Worm (Caenorhabditis elegans) whole organism, mixed stage, embryonic: ENCODE measurements around the gene clu-1.
A peak's percentile ranks its signal among the peaks of the same experiment; 100 is the strongest.

Source experiments
- M03D4.4 ChIP-seq: sonication (generic microtip); optimal IDR thresholded peaks from 2 replicates; lab custom pipeline; 2017; ENCODE audit warnings: mild to moderate bottlenecking, missing genetic modification characterization, missing compliant biosample characterization
- bed-3 ChIP-seq: fragments of 200-800 bp; sonication (Bioruptor generic); optimal IDR thresholded peaks from 3 replicates; lab custom pipeline; 2018; ENCODE audit warnings: mild to moderate bottlenecking, missing genetic modification characterization, moderate library complexity, missing compliant biosample characterization
- blmp-1 ChIP-seq: fragments of 150-350 bp; optimal IDR thresholded peaks from 2 replicates; lab custom pipeline; 2014; ENCODE audit warnings: missing biosample characterization, missing genetic modification characterization
- ceh-39 ChIP-seq: fragments of 150-350 bp; optimal IDR thresholded peaks from 2 replicates; lab custom pipeline; 2014; ENCODE audit warnings: missing biosample characterization, missing genetic modification characterization
- ceh-43 ChIP-seq: fragments of 200-800 bp; sonication (Bioruptor generic); optimal IDR thresholded peaks from 2 replicates; lab custom pipeline; 2018; ENCODE audit warnings: mild to moderate bottlenecking, missing genetic modification characterization, moderate library complexity, missing compliant biosample characterization
- ceh-83 ChIP-seq: fragments of 200-800 bp; sonication (Bioruptor generic); optimal IDR thresholded peaks from 2 replicates; lab custom pipeline; 2018; ENCODE audit warnings: mild to moderate bottlenecking, missing genetic modification characterization, missing compliant biosample characterization
- ces-1 ChIP-seq: fragments of 150-350 bp; optimal IDR thresholded peaks from 2 replicates; lab custom pipeline; 2014; ENCODE audit warnings: missing biosample characterization, missing genetic modification reagents, missing genetic modification characterization
- cnd-1 ChIP-seq: fragments of 200-800 bp; sonication (Bioruptor generic); optimal IDR thresholded peaks from 2 replicates; lab custom pipeline; 2018; ENCODE audit warnings: mild to moderate bottlenecking, missing genetic modification characterization, missing compliant biosample characterization
- drap-1 ChIP-seq: fragments of 200-800 bp; sonication (Bioruptor generic); optimal IDR thresholded peaks from 3 replicates; lab custom pipeline; 2018; ENCODE audit warnings: mild to moderate bottlenecking, missing genetic modification characterization, missing compliant biosample characterization
- elt-1 ChIP-seq: sonication (generic microtip); optimal IDR thresholded peaks from 2 replicates; lab custom pipeline; 2017; ENCODE audit warnings: missing genetic modification characterization, mild to moderate bottlenecking, missing compliant biosample characterization, antibody characterized with exemption, moderate library complexity, borderline replicate concordance; ENCODE audit not compliant: insufficient read depth
- elt-3 ChIP-seq: fragments of 150-350 bp; optimal IDR thresholded peaks from 2 replicates; lab custom pipeline; 2014; ENCODE audit warnings: missing biosample characterization, missing genetic modification characterization
- flh-1 ChIP-seq: fragments of 200-800 bp; sonication (Bioruptor generic); optimal IDR thresholded peaks from 2 replicates; lab custom pipeline; 2018; ENCODE audit warnings: mild to moderate bottlenecking, missing genetic modification characterization, moderate library complexity, missing compliant biosample characterization
- ham-2 ChIP-seq: fragments of 200-800 bp; sonication (Bioruptor generic); optimal IDR thresholded peaks from 2 replicates; lab custom pipeline; 2018; ENCODE audit warnings: mild to moderate bottlenecking, missing genetic modification characterization, missing compliant biosample characterization
- hlh-1 ChIP-seq: fragments of 150-350 bp; optimal IDR thresholded peaks from 2 replicates; lab custom pipeline; 2014; ENCODE audit warnings: missing biosample characterization, missing genetic modification reagents, missing genetic modification characterization
- lin-13 ChIP-seq: fragments of 150-350 bp; optimal IDR thresholded peaks from 2 replicates; lab custom pipeline; 2014; ENCODE audit warnings: missing biosample characterization, missing genetic modification characterization
- lin-32 ChIP-seq: fragments of 200-800 bp; sonication (Bioruptor generic); optimal IDR thresholded peaks from 2 replicates; lab custom pipeline; 2018; ENCODE audit warnings: mild to moderate bottlenecking, missing genetic modification characterization, missing compliant biosample characterization
- lsy-2 ChIP-seq: fragments of 150-350 bp; optimal IDR thresholded peaks from 2 replicates; lab custom pipeline; 2014; ENCODE audit warnings: missing biosample characterization, missing genetic modification characterization
- mab-5 ChIP-seq: fragments of 150-350 bp; optimal IDR thresholded peaks from 2 replicates; lab custom pipeline; 2014; ENCODE audit warnings: missing biosample characterization, missing genetic modification characterization
- mep-1 ChIP-seq: fragments of 150-350 bp; optimal IDR thresholded peaks from 2 replicates; lab custom pipeline; 2017; ENCODE audit warnings: missing biosample characterization, missing genetic modification reagents, missing genetic modification characterization, inconsistent platforms
- mls-2 ChIP-seq: sonication (generic microtip); optimal IDR thresholded peaks from 2 replicates; lab custom pipeline; 2016; ENCODE audit warnings: mild to moderate bottlenecking, missing genetic modification characterization, moderate library complexity, missing compliant biosample characterization
- nhr-12 ChIP-seq: fragments of 150-350 bp; optimal IDR thresholded peaks from 2 replicates; lab custom pipeline; 2014; ENCODE audit warnings: missing biosample characterization, missing genetic modification characterization
- nhr-2 ChIP-seq: fragments of 150-350 bp; optimal IDR thresholded peaks from 2 replicates; lab custom pipeline; 2014; ENCODE audit warnings: missing biosample characterization, missing genetic modification characterization
- nhr-237 ChIP-seq: fragments of 150-350 bp; optimal IDR thresholded peaks from 2 replicates; lab custom pipeline; 2014; ENCODE audit warnings: missing biosample characterization, missing genetic modification characterization
- nhr-28 ChIP-seq: fragments of 150-350 bp; optimal IDR thresholded peaks from 2 replicates; lab custom pipeline; 2014; ENCODE audit warnings: missing biosample characterization, missing genetic modification characterization
- nhr-76 ChIP-seq: sonication (generic microtip); optimal IDR thresholded peaks from 2 replicates; lab custom pipeline; 2017; ENCODE audit warnings: missing biosample characterization, missing genetic modification characterization
- pha-4 ChIP-seq: fragments of 150-350 bp; optimal IDR thresholded peaks from 2 replicates; lab custom pipeline; 2018; ENCODE audit warnings: missing biosample characterization, missing genetic modification reagents, missing genetic modification characterization
- sem-2 ChIP-seq: fragments of 200-800 bp; sonication (Bioruptor generic); optimal IDR thresholded peaks from 2 replicates; lab custom pipeline; 2018; ENCODE audit warnings: mild to moderate bottlenecking, missing genetic modification characterization, missing compliant biosample characterization
- snpc-4 ChIP-seq: fragments of 150-350 bp; optimal IDR thresholded peaks from 2 replicates; lab custom pipeline; 2014; ENCODE audit warnings: missing biosample characterization, missing genetic modification characterization
- sptf-1 ChIP-seq: sonication (generic microtip); optimal IDR thresholded peaks from 2 replicates; lab custom pipeline; 2017; ENCODE audit warnings: mild to moderate bottlenecking, missing genetic modification characterization, moderate library complexity, missing compliant biosample characterization
- tbx-8 ChIP-seq: fragments of 200-800 bp; sonication (Bioruptor generic); optimal IDR thresholded peaks from 2 replicates; lab custom pipeline; 2018; ENCODE audit warnings: mild to moderate bottlenecking, missing genetic modification characterization, moderate library complexity, missing compliant biosample characterization
- unc-120 ChIP-seq: sonication (generic microtip); optimal IDR thresholded peaks from 2 replicates; lab custom pipeline; 2017; ENCODE audit warnings: missing genetic modification characterization, missing compliant biosample characterization; ENCODE audit not compliant: poor library complexity, severe bottlenecking
- unc-39 ChIP-seq: fragments of 150-350 bp; optimal IDR thresholded peaks from 2 replicates; lab custom pipeline; 2014; ENCODE audit warnings: missing biosample characterization, missing genetic modification characterization
- unc-62 ChIP-seq: fragments of 150-350 bp; optimal IDR thresholded peaks from 2 replicates; lab custom pipeline; 2014; ENCODE audit warnings: missing biosample characterization, missing genetic modification reagents, missing genetic modification characterization
- zip-8 ChIP-seq: fragments of 150-350 bp; optimal IDR thresholded peaks from 2 replicates; lab custom pipeline; 2014; ENCODE audit warnings: missing biosample characterization, missing genetic modification characterization
- ztf-11 ChIP-seq: fragments of 150-350 bp; optimal IDR thresholded peaks from 2 replicates; lab custom pipeline; 2014; ENCODE audit warnings: missing biosample characterization, missing genetic modification characterization

Gene clu-1

ce11 chrIII:9546016-9546659 lies 24.9 kb upstream of the clu-1 start, which contains the start of gene unc-16:
Gene unc-16, plus strand, starts transcription at chrIII:9546258.
- TF ChIP-seq snpc-4 (tag; lab: Kevin White, UChicago) (no peak), tbx-8 (no peak), pha-4 (tag; lab: Kevin White, UChicago) (peak; percentile 91), M03D4.4 (tag; lab: Kevin White, UChicago) (peak; percentile 32), ces-1 (GFP tag; lab: Kevin White, UChicago) (peak; percentile 78), flh-1 (no peak), mls-2 (peak; percentile 54), ztf-11 (tag; lab: Kevin White, UChicago) (no peak), ceh-43 (GFP tag; lab: Kevin White, UChicago) (no peak), sptf-1 (tag; lab: Kevin White, UChicago) (no peak), ceh-83 (GFP tag; lab: Kevin White, UChicago) (peak; percentile 20), nhr-28 (no peak), elt-1 (tag; lab: Kevin White, UChicago) (peak; percentile 49), lsy-2 (tag; lab: Kevin White, UChicago) (peak; percentile 98), mep-1 (peak; percentile 78), ceh-39 (tag; lab: Kevin White, UChicago) (peak; percentile 47), blmp-1 (tag; lab: Kevin White, UChicago) (no peak), unc-39 (tag; lab: Kevin White, UChicago) (no peak), unc-62 (GFP tag; lab: Kevin White, UChicago) (peak; percentile 91), lin-32 (GFP tag; lab: Kevin White, UChicago) (no peak), drap-1 (GFP tag; lab: Kevin White, UChicago) (peak; percentile 32), ham-2 (GFP tag; lab: Kevin White, UChicago) (peak; percentile 22), cnd-1 (no peak), nhr-12 (tag; lab: Kevin White, UChicago) (no peak), elt-3 (no peak), hlh-1 (peak; percentile 47), mab-5 (tag; lab: Kevin White, UChicago) (no peak), nhr-76 (tag; lab: Kevin White, UChicago) (no peak), nhr-2 (no peak), sem-2 (GFP tag; lab: Kevin White, UChicago) (no peak), unc-120 (tag; lab: Kevin White, UChicago) (peak; percentile 27), zip-8 (tag; lab: Kevin White, UChicago) (no peak), bed-3 (no peak), nhr-237 (peak; percentile 65), lin-13 (tag; lab: Kevin White, UChicago) (peak; percentile 77)

ce11 chrIII:9544820-9545219 lies 23.6 kb upstream of the clu-1 start, which contains the start of gene ZK1098.12:
Gene ZK1098.12, plus strand, starts transcription at chrIII:9545120.
- no peak for TF ChIP-seq pha-4 (tag; lab: Kevin White, UChicago)
- TF ChIP-seq ceh-43 (GFP tag; lab: Kevin White, UChicago): no peak
- no peak for TF ChIP-seq nhr-2
- TF ChIP-seq ces-1 (GFP tag; lab: Kevin White, UChicago): no peak
- no peak for TF ChIP-seq unc-39 (tag; lab: Kevin White, UChicago)
- no peak for TF ChIP-seq cnd-1
- no peak for TF ChIP-seq mls-2
- no peak for TF ChIP-seq nhr-237
- no peak for TF ChIP-seq zip-8 (tag; lab: Kevin White, UChicago)
- TF ChIP-seq drap-1 (GFP tag; lab: Kevin White, UChicago): no peak
- TF ChIP-seq blmp-1 (tag; lab: Kevin White, UChicago): no peak
- TF ChIP-seq lin-32 (GFP tag; lab: Kevin White, UChicago): no peak
- no peak for TF ChIP-seq unc-120 (tag; lab: Kevin White, UChicago)
- TF ChIP-seq nhr-12 (tag; lab: Kevin White, UChicago): no peak
- TF ChIP-seq ceh-83 (GFP tag; lab: Kevin White, UChicago): no peak
- TF ChIP-seq elt-1 (tag; lab: Kevin White, UChicago): no peak
- no peak for TF ChIP-seq nhr-76 (tag; lab: Kevin White, UChicago)
- TF ChIP-seq mab-5 (tag; lab: Kevin White, UChicago): no peak
- TF ChIP-seq, all 35 proteins: peak for 0

ce11 chrIII:9544125-9544524 lies 22.9 kb upstream of the clu-1 start, which contains the start of gene ZK1098.9:
Gene ZK1098.9, plus strand, starts transcription at chrIII:9544425.
- TF ChIP-seq ham-2 (GFP tag; lab: Kevin White, UChicago) (no peak), unc-39 (tag; lab: Kevin White, UChicago) (no peak), ceh-83 (GFP tag; lab: Kevin White, UChicago) (no peak), ceh-43 (GFP tag; lab: Kevin White, UChicago) (no peak), elt-3 (no peak), tbx-8 (no peak), mab-5 (tag; lab: Kevin White, UChicago) (no peak), bed-3 (no peak), unc-120 (tag; lab: Kevin White, UChicago) (no peak), nhr-28 (no peak), M03D4.4 (tag; lab: Kevin White, UChicago) (no peak), lin-13 (tag; lab: Kevin White, UChicago) (no peak), zip-8 (tag; lab: Kevin White, UChicago) (no peak), sem-2 (GFP tag; lab: Kevin White, UChicago) (no peak), lin-32 (GFP tag; lab: Kevin White, UChicago) (no peak), lsy-2 (tag; lab: Kevin White, UChicago) (no peak), nhr-76 (tag; lab: Kevin White, UChicago) (no peak), flh-1 (no peak), ceh-39 (tag; lab: Kevin White, UChicago) (no peak), unc-62 (GFP tag; lab: Kevin White, UChicago) (no peak)
